Worm (Caenorhabditis elegans): ENCODE results near the gene sulp-5.

Gene sulp-5

ce11 chrV:11875060-11875459 is 4.8 kb upstream of the sulp-5 start, which contains the start of gene sulp-4:
Gene sulp-4 (plus strand): TSS chrV:11875360.
- TF ChIP-seq sox-4 (tag; optimal IDR thresholded peaks at IDR 0.05) (no peak), pax-1 (tag; optimal IDR thresholded peaks at IDR 0.05) (no peak), ceh-18 (tag; optimal IDR thresholded peaks at IDR 0.05) (no peak), unc-3 (GFP tag; conservative IDR thresholded peaks at IDR 0.05) (no peak), unc-3 (tag; optimal IDR thresholded peaks at IDR 0.05) (no peak), hlh-13 (GFP tag; optimal IDR thresholded peaks at IDR 0.05) (no peak), ceh-6 (GFP tag; optimal IDR thresholded peaks at IDR 0.05) (no peak), ceh-2 (tag; optimal IDR thresholded peaks at IDR 0.05) (no peak), sdc-2 (tag; optimal IDR thresholded peaks at IDR 0.05) (no peak), ceh-30 (tag; optimal IDR thresholded peaks at IDR 0.05) (no peak), pha-4 (tag; optimal IDR thresholded peaks at IDR 0.05) (no peak), lim-6 (tag; optimal IDR thresholded peaks at IDR 0.05) (no peak), ceh-45 (GFP tag; IDR thresholded peaks at IDR 0.05) (no peak)

DNA sequence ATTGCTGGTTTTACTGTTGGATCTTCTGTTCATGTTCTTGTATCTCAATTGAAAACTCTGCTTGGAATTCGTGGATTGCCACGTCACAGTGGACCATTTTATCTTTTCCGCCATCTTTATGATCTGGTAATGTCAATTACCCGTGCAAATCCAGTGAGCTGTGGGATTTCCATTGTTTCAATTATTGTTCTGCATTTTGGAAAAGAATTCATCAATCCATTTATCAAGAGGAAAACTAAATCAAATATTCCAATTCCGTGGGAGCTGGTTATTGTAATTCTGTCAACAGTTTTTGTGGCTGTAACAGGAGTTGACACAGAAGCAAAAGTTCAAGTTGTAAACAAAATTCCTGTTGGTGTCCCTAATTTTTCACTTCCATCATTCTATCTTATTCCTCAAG is 3.2 kb upstream of the sulp-5 start:
- TF ChIP-seq eyg-1 (tag; optimal IDR thresholded peaks at IDR 0.05): no peak
- no peak for TF ChIP-seq rnt-1 (tag; optimal IDR thresholded peaks at IDR 0.05)
- no peak for TF ChIP-seq sox-4 (tag; optimal IDR thresholded peaks at IDR 0.05)
- TF ChIP-seq hlh-6 (tag; optimal IDR thresholded peaks at IDR 0.05): no peak
- no peak for TF ChIP-seq ama-1 (optimal IDR thresholded peaks at IDR 0.05)
- TF ChIP-seq syd-9 (tag; optimal IDR thresholded peaks at IDR 0.05): no peak
- TF ChIP-seq ceh-34 (tag; optimal IDR thresholded peaks at IDR 0.05): no peak

ce11 chrV:11883215-11883614 is 3.4 kb downstream of the sulp-5 start:
- peak; percentile 39 for TF ChIP-seq K09A11.1 (tag; optimal IDR thresholded peaks at IDR 0.05; ENCODE audit: insufficient read depth)
- no peak for TF ChIP-seq ttx-3 (tag; optimal IDR thresholded peaks at IDR 0.05)

DNA sequence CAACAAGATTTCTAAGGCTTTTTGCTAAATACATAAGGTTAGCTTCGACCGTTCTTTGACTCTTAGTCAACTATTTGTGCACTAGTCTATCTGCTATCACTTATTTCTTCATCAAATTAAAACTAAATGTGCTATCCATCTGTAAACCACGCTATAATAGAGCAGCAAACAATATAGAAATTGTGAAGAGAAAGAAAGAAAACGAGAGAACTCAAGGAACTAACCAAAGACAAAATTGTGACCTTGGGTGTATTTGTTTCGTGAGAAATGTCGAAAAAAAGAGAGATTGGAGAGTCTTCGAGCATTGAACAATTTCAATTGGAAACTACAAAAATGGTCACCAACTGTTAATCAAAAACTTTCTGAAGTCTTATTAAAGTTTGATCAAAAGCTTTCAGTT is 5.3 kb downstream of the sulp-5 start:
- TF ChIP-seq fax-1 (tag; optimal IDR thresholded peaks at IDR 0.05) (no peak), lin-11 (tag; optimal IDR thresholded peaks at IDR 0.05) (no peak), ahr-1 (tag; optimal IDR thresholded peaks at IDR 0.05) (no peak), dve-1 (tag; optimal IDR thresholded peaks at IDR 0.05) (no peak)

DNA sequence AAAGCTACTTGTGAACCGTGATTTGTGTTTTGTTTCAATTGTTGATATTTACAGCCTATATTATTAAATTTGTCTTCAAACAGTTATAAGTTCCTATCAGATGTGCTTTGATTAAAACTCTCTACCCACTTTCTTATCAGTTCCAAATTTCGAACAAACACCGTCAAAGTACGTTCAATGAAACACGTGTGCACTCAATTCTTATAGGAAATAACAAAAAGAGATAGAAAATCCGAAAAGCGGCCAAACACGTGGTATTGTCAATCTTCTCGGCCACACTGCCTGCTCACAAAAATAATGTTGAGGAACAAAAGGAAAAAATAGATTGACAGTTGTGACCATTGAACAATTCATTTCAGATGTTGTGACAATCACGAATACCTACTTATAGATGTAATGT is 6.1 kb downstream of the sulp-5 start:
- peak; percentile 38 for TF ChIP-seq elt-2 (tag; optimal IDR thresholded peaks at IDR 0.05)
- no peak for TF ChIP-seq ceh-30 (tag; optimal IDR thresholded peaks at IDR 0.05)

DNA sequence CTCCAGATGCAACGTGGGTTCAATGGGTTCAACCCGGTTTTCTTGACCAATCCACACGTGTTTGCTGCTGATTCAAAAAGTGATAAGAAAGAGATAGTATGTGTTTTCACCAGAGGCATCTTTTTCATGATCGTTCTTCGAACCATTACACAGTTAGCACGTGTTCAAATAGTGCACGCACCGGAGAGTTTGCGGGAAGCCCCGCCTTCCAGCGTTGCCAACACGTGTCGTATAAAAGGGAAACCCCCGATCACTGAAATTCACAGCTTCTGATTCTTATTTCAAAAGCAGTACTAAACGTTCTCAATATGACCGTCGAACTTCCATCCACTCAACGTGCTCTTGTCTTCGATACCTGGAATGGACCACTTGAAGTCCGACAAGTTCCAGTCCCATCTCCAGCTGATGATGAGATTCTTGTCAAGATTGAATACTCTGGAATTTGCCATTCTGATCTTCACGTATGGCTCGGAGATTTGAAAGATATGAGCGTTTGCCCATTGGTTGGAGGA is 8.2 kb downstream of the sulp-5 start, which contains the start of gene adh-1:
TSS of gene adh-1 (plus strand) at position 261 of the 512 bp plus-strand sequence.
- peak; percentile 74 for TF ChIP-seq ceh-18 (tag; optimal IDR thresholded peaks at IDR 0.05)
- TF ChIP-seq lim-6 (tag; optimal IDR thresholded peaks at IDR 0.05): no peak

DNA sequence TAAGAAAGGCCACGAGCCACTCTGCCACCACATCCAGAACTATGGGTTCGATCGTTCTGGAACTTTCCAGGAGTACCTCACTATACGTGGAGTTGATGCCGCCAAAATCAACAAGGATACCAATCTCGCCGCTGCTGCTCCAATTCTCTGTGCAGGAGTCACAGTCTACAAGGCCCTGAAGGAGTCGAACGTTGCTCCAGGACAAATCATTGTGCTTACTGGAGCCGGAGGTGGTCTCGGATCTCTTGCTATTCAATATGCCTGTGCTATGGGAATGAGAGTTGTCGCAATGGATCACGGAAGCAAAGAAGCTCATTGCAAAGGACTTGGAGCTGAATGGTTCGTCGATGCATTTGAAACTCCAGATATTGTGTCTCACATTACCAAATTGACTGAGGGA is 8.8 kb downstream of the sulp-5 start:
- no peak for TF ChIP-seq lin-11 (tag; optimal IDR thresholded peaks at IDR 0.05)
- TF ChIP-seq F13H6.1 (tag; optimal IDR thresholded peaks at IDR 0.05): no peak
- no peak for TF ChIP-seq npax-4 (tag; optimal IDR thresholded peaks at IDR 0.05)
- TF ChIP-seq pag-3 (tag; optimal IDR thresholded peaks at IDR 0.05; ENCODE audit: borderline replicate concordance): no peak
- no peak for TF ChIP-seq pha-4 (tag; optimal IDR thresholded peaks at IDR 0.05)
- no peak for TF ChIP-seq unc-3 (GFP tag; conservative IDR thresholded peaks at IDR 0.05)
- no peak for TF ChIP-seq unc-3 (tag; optimal IDR thresholded peaks at IDR 0.05)

Data from whole organism, late embryonic.